Fruit fly (Drosophila melanogaster) whole organism, embryonic: ENCODE results near the gene Sld5.

ENCODE experiments used
- Ada2b ChIP-seq: fragments of 200-800 bp; sonication (Bioruptor generic); IDR thresholded peaks from 2 replicates; pipeline ENCODE4 v1.3.6; 2022; ENCODE audit warnings: missing biosample characterization, missing genetic modification characterization
- BtbVII ChIP-seq: fragments of 200-800 bp; sonication (Bioruptor generic); optimal IDR thresholded peaks from 3 replicates; lab custom pipeline; 2017; ENCODE audit warnings: missing biosample characterization, mild to moderate bottlenecking, missing genetic modification characterization
- CG10209 ChIP-seq: fragments of 200-800 bp; sonication (Bioruptor generic); optimal IDR thresholded peaks from 3 replicates; lab custom pipeline; 2017; ENCODE audit warnings: missing biosample characterization, mild to moderate bottlenecking, missing genetic modification characterization, missing genetic modification reagents
- CG10654 ChIP-seq: fragments of 200-800 bp; sonication (Bioruptor generic); optimal IDR thresholded peaks from 2 replicates; lab custom pipeline; 2016; ENCODE audit warnings: missing biosample characterization, missing genetic modification characterization
- CG11560 ChIP-seq: fragments of 200-800 bp; sonication (Bioruptor generic); IDR thresholded peaks from 3 replicates; pipeline ENCODE4 v1.3.6; 2022; ENCODE audit warnings: missing biosample characterization, missing genetic modification characterization
- CG12071 ChIP-seq: fragments of 200-800 bp; sonication (Bioruptor generic); optimal IDR thresholded peaks from 3 replicates; lab custom pipeline; 2018; ENCODE audit warnings: missing biosample characterization, mild to moderate bottlenecking, missing genetic modification characterization
- CG12219 ChIP-seq: fragments of 200-800 bp; sonication (Bioruptor generic); optimal IDR thresholded peaks from 3 replicates; lab custom pipeline; 2018; ENCODE audit warnings: missing biosample characterization, mild to moderate bottlenecking, missing genetic modification characterization
- CG16815 ChIP-seq: fragments of 200-800 bp; sonication (Bioruptor generic); optimal IDR thresholded peaks from 3 replicates; lab custom pipeline; 2017; ENCODE audit warnings: missing biosample characterization, mild to moderate bottlenecking, missing genetic modification characterization
- CG17328 ChIP-seq: fragments of 200-800 bp; sonication (Bioruptor generic); IDR thresholded peaks from 2 replicates; pipeline ENCODE4 v1.3.6; 2022; ENCODE audit warnings: missing biosample characterization, missing genetic modification characterization
- CG2875 ChIP-seq: fragments of 200-800 bp; sonication (Bioruptor generic); optimal IDR thresholded peaks from 2 replicates; lab custom pipeline; 2017; ENCODE audit warnings: missing biosample characterization, mild to moderate bottlenecking, missing genetic modification characterization, missing genetic modification reagents
- CG3065 ChIP-seq: fragments of 200-800 bp; sonication (Bioruptor generic); optimal IDR thresholded peaks from 2 replicates; lab custom pipeline; 2016; ENCODE audit warnings: missing biosample characterization, missing genetic modification characterization
- CG4854 ChIP-seq: fragments of 200-800 bp; sonication (Bioruptor generic); optimal IDR thresholded peaks from 2 replicates; lab custom pipeline; 2016; ENCODE audit warnings: missing biosample characterization, missing genetic modification characterization, inconsistent platforms
- CG5953 ChIP-seq: fragments of 200-800 bp; sonication (Bioruptor generic); IDR thresholded peaks from 2 replicates; pipeline ENCODE4 v1.3.6; 2022; ENCODE audit warnings: missing biosample characterization, missing genetic modification characterization
- CG6175 ChIP-seq: fragments of 200-800 bp; sonication (Bioruptor generic); IDR thresholded peaks from 3 replicates; pipeline ENCODE4 v1.3.6; 2022; ENCODE audit warnings: missing biosample characterization, missing genetic modification characterization
- CG6254 ChIP-seq: fragments of 200-800 bp; sonication (Bioruptor generic); optimal IDR thresholded peaks from 3 replicates; lab custom pipeline; 2017; ENCODE audit warnings: mild to moderate bottlenecking, missing biosample characterization, missing genetic modification reagents, missing genetic modification characterization
- CG6791 ChIP-seq: fragments of 200-800 bp; sonication (Bioruptor generic); IDR thresholded peaks from 3 replicates; pipeline ENCODE4 v1.3.6; 2022; ENCODE audit warnings: missing biosample characterization, missing genetic modification characterization; ENCODE audit not compliant: partially characterized antibody
- CG7357 ChIP-seq: fragments of 200-800 bp; sonication (Bioruptor generic); IDR thresholded peaks from 3 replicates; pipeline ENCODE4 v1.3.6; 2022; ENCODE audit warnings: missing biosample characterization, missing genetic modification characterization
- CG7745 ChIP-seq: fragments of 200-800 bp; sonication (Bioruptor generic); optimal IDR thresholded peaks from 2 replicates; lab custom pipeline; 2018; ENCODE audit warnings: missing biosample characterization, mild to moderate bottlenecking, missing genetic modification characterization, moderate library complexity
- CG7987 ChIP-seq: fragments of 200-800 bp; sonication (Bioruptor generic); optimal IDR thresholded peaks from 2 replicates; lab custom pipeline; 2018; ENCODE audit warnings: missing biosample characterization, mild to moderate bottlenecking, missing genetic modification characterization, moderate library complexity
- CG8089 ChIP-seq: fragments of 200-800 bp; sonication (Bioruptor generic); optimal IDR thresholded peaks from 3 replicates; lab custom pipeline; 2016; ENCODE audit warnings: missing biosample characterization, missing genetic modification characterization
- Dad ChIP-seq: fragments of 200-800 bp; sonication (Bioruptor generic); optimal IDR thresholded peaks from 3 replicates; lab custom pipeline; 2016; ENCODE audit warnings: missing biosample characterization, missing genetic modification characterization
- ERR ChIP-seq: fragments of 200-800 bp; sonication (Bioruptor generic); optimal IDR thresholded peaks from 2 replicates; lab custom pipeline; 2016; ENCODE audit warnings: missing biosample characterization, missing genetic modification characterization
- Hr51 ChIP-seq, 2 experiments: fragments of 200-800 bp; sonication (Bioruptor generic); optimal IDR thresholded peaks; 2 replicates in 1 of 2; 3 replicates in 1 of 2; lab custom pipeline; 2016 to 2018; ENCODE audit warnings: missing biosample characterization in 2 of 2, missing genetic modification characterization in 2 of 2, mild to moderate bottlenecking in 1 of 2, moderate library complexity in 1 of 2
- Kr ChIP-seq: fragments of 200-800 bp; sonication (Bioruptor generic); optimal IDR thresholded peaks from 2 replicates; lab custom pipeline; 2017; ENCODE audit warnings: missing biosample characterization, mild to moderate bottlenecking, missing genetic modification characterization
- Mad ChIP-seq: fragments of 200-800 bp; sonication (Bioruptor generic); optimal IDR thresholded peaks from 2 replicates; lab custom pipeline; 2016; ENCODE audit warnings: missing biosample characterization, missing genetic modification characterization
- Myb ChIP-seq: fragments of 200-800 bp; sonication (Bioruptor generic); optimal IDR thresholded peaks from 2 replicates; lab custom pipeline; 2016; ENCODE audit warnings: missing biosample characterization, missing genetic modification characterization
- Nf-YA ChIP-seq: fragments of 200-800 bp; sonication (Bioruptor generic); IDR thresholded peaks from 2 replicates; pipeline ENCODE4 v1.3.6; 2022; ENCODE audit warnings: missing biosample characterization, missing genetic modification characterization
- Poxn ChIP-seq: fragments of 200-800 bp; sonication (Bioruptor generic); IDR thresholded peaks from 2 replicates; pipeline ENCODE4 v1.3.6; 2022; ENCODE audit warnings: missing biosample characterization, missing genetic modification characterization
- Sin3A ChIP-seq: fragments of >200 bp; optimal IDR thresholded peaks from 2 replicates; lab custom pipeline; 2018
- Stat92E ChIP-seq, 3 experiments: fragments of >200 bp in 2 of 3; fragments of 200-800 bp in 1 of 3; sonication (Bioruptor generic) in 1 of 3; optimal IDR thresholded peaks; 2 replicates each; lab custom pipeline; 2017 to 2019; ENCODE audit warnings: missing biosample characterization in 3 of 3, missing genetic modification characterization in 3 of 3, mild to moderate bottlenecking in 1 of 3, moderate library complexity in 1 of 3
- Taf1 ChIP-seq: fragments of 200-800 bp; sonication (Bioruptor generic); IDR thresholded peaks from 2 replicates; pipeline ENCODE4 v1.3.6; 2022; ENCODE audit warnings: missing biosample characterization, missing genetic modification characterization
- YL-1 ChIP-seq: fragments of 200-800 bp; sonication (Bioruptor generic); optimal IDR thresholded peaks from 3 replicates; lab custom pipeline; 2017; ENCODE audit warnings: missing biosample characterization, mild to moderate bottlenecking, missing genetic modification characterization
- aop ChIP-seq: fragments of 200-800 bp; sonication (Bioruptor generic); IDR thresholded peaks from 2 replicates; pipeline ENCODE4 v1.3.6; 2022; ENCODE audit warnings: missing biosample characterization, missing genetic modification characterization
- btn ChIP-seq: fragments of 200-800 bp; sonication (Bioruptor generic); optimal IDR thresholded peaks from 2 replicates; lab custom pipeline; 2016; ENCODE audit warnings: missing biosample characterization, missing genetic modification characterization
- chinmo ChIP-seq: fragments of 200-800 bp; sonication (Bioruptor generic); IDR thresholded peaks from 4 replicates; pipeline ENCODE4 v1.3.6; 2022; ENCODE audit warnings: missing biosample characterization, missing genetic modification characterization; ENCODE audit not compliant: partially characterized antibody
- corto ChIP-seq: fragments of 200-800 bp; sonication (Bioruptor generic); optimal IDR thresholded peaks from 2 replicates; lab custom pipeline; 2016; ENCODE audit warnings: missing biosample characterization, mild to moderate bottlenecking, missing genetic modification characterization, moderate library complexity
- dan ChIP-seq: fragments of 200-800 bp; sonication (Bioruptor generic); IDR thresholded peaks from 2 replicates; pipeline ENCODE4 v1.3.6; 2022; ENCODE audit warnings: missing biosample characterization, missing genetic modification characterization
- eyg ChIP-seq: fragments of 200-800 bp; sonication (Bioruptor generic); optimal IDR thresholded peaks from 3 replicates; lab custom pipeline; 2016; ENCODE audit warnings: missing biosample characterization, missing genetic modification characterization
- fd102C ChIP-seq: fragments of 200-800 bp; sonication (Bioruptor generic); optimal IDR thresholded peaks from 2 replicates; lab custom pipeline; 2018; ENCODE audit warnings: missing biosample characterization, mild to moderate bottlenecking, missing genetic modification characterization, moderate library complexity
- gt ChIP-seq: fragments of 200-800 bp; sonication (Bioruptor generic); IDR thresholded peaks from 2 replicates; pipeline ENCODE4 v1.3.6; 2022; ENCODE audit warnings: missing biosample characterization, missing genetic modification characterization
- inv ChIP-seq: fragments of 200-800 bp; sonication (Bioruptor generic); IDR thresholded peaks from 2 replicates; pipeline ENCODE4 v1.3.6; 2022; ENCODE audit warnings: missing biosample characterization, missing genetic modification characterization; ENCODE audit not compliant: partially characterized antibody
- jigr1 ChIP-seq: fragments of 200-800 bp; sonication (Bioruptor generic); IDR thresholded peaks from 3 replicates; pipeline ENCODE4 v1.3.6; 2022; ENCODE audit warnings: missing biosample characterization, missing genetic modification characterization
- klu ChIP-seq: fragments of 200-800 bp; sonication (Bioruptor generic); IDR thresholded peaks from 2 replicates; pipeline ENCODE4 v1.3.6; 2022; ENCODE audit warnings: missing biosample characterization, missing genetic modification characterization
- mam ChIP-seq: fragments of 200-800 bp; sonication (Bioruptor generic); optimal IDR thresholded peaks from 3 replicates; lab custom pipeline; 2016; ENCODE audit warnings: missing biosample characterization, missing genetic modification characterization
- nau ChIP-seq: fragments of 200-800 bp; sonication (Bioruptor generic); optimal IDR thresholded peaks from 3 replicates; lab custom pipeline; 2017; ENCODE audit warnings: missing biosample characterization, mild to moderate bottlenecking, missing genetic modification characterization, missing genetic modification reagents
- nerfin-1 ChIP-seq: fragments of 200-800 bp; sonication (Bioruptor generic); optimal IDR thresholded peaks from 3 replicates; lab custom pipeline; 2019; ENCODE audit warnings: missing biosample characterization, mild to moderate bottlenecking, missing genetic modification characterization, moderate library complexity
- prd ChIP-seq, 3 experiments: fragments of >200 bp in 2 of 3; fragments of 200-800 bp in 1 of 3; sonication (Bioruptor generic) in 1 of 3; optimal IDR thresholded peaks in 2 of 3; IDR thresholded peaks in 1 of 3; 2 replicates in 2 of 3; 3 replicates in 1 of 3; pipeline versions ENCODE4 v1.3.6 to Lab custom; 2017 to 2022; ENCODE audit warnings: missing biosample characterization in 1 of 3, missing genetic modification characterization in 1 of 3
- sc ChIP-seq, 3 experiments: fragments of >200 bp in 2 of 3; fragments of 200-800 bp in 1 of 3; sonication (Bioruptor generic) in 1 of 3; optimal IDR thresholded peaks; 2 replicates in 2 of 3; 3 replicates in 1 of 3; lab custom pipeline; 2017; ENCODE audit warnings: mild to moderate bottlenecking in 1 of 3, missing biosample characterization in 1 of 3, missing genetic modification characterization in 1 of 3, missing genetic modification reagents in 1 of 3
- wdn ChIP-seq: fragments of 200-800 bp; sonication (Bioruptor generic); IDR thresholded peaks from 2 replicates; pipeline ENCODE4 v1.3.6; 2022; ENCODE audit warnings: missing biosample characterization, missing genetic modification characterization

The Sld5 gene

dm6 chr3R:26081380-26081991, 25.1 kb upstream of the Sld5 start (continued):
- TF ChIP-seq jigr1 (GFP tag; lab: Robert Waterston, UW): no peak
- TF ChIP-seq CG12071 (GFP tag; lab: Kevin White, UChicago): no peak
- TF ChIP-seq btn: no peak
- TF ChIP-seq klu (GFP tag; lab: Robert Waterston, UW): no peak
- peak; percentile 24 for TF ChIP-seq CG10209 (GFP tag; lab: Kevin White, UChicago)
- TF ChIP-seq Stat92E (GFP tag; optimal IDR thresholded peaks at IDR 0.05; lab: Kevin White, UChicago): no peak
- no peak for TF ChIP-seq aop (GFP tag; lab: Robert Waterston, UW)
- peak; percentile 19 for TF ChIP-seq CG2875 (GFP tag; lab: Kevin White, UChicago)
- 0 out of 3 replicates have a peak, but pooled peaks have one; percentile 39 for TF ChIP-seq CG11560 (tag; lab: Robert Waterston, UW)
- no peak for TF ChIP-seq Sin3A (lab: Kevin White, UChicago)
- no peak for TF ChIP-seq eyg
- TF ChIP-seq CG3065 (GFP tag; lab: Kevin White, UChicago): no peak
- no peak for TF ChIP-seq inv (GFP tag; lab: Robert Waterston, UW)
- TF ChIP-seq nerfin-1 (tag; lab: Kevin White, UChicago): no peak
- TF ChIP-seq nau (GFP tag; lab: Kevin White, UChicago): no peak
- TF ChIP-seq Myb: no peak
- peak; percentile 39; the same call in 1 of the 2 replicates for TF ChIP-seq Ada2b (GFP tag; lab: Robert Waterston, UW)
- TF ChIP-seq ERR (GFP tag; lab: Kevin White, UChicago): no peak
- TF ChIP-seq CG7987 (GFP tag; lab: Kevin White, UChicago): no peak
- peak; percentile 60; the same call in 1 of the 2 replicates for TF ChIP-seq CG17328 (GFP tag; lab: Robert Waterston, UW)
- no peak for TF ChIP-seq sc (optimal IDR thresholded peaks at IDR 0.05; lab: Kevin White, UChicago)
- peak; percentile 49 for TF ChIP-seq sc (GFP tag; optimal IDR thresholded peaks at IDR 0.05; lab: Kevin White, UChicago)
- TF ChIP-seq Nf-YA: no peak
- TF ChIP-seq CG12219 (GFP tag; lab: Kevin White, UChicago): peak; percentile 28
- TF ChIP-seq BtbVII (GFP tag; lab: Kevin White, UChicago): no peak
- no peak for TF ChIP-seq CG5953 (GFP tag; lab: Robert Waterston, UW)
- no peak for TF ChIP-seq CG8089
- TF ChIP-seq YL-1 (GFP tag; lab: Kevin White, UChicago): no peak
- peak in 1 of 2 experiments; percentile 53 for TF ChIP-seq Hr51 (GFP tag; optimal IDR thresholded peaks at IDR 0.05; lab: Kevin White, UChicago)
- no peak for TF ChIP-seq corto (GFP tag; lab: Kevin White, UChicago)
- TF ChIP-seq CG6175 (GFP tag; lab: Robert Waterston, UW): no peak
- no peak for TF ChIP-seq mam (GFP tag; lab: Kevin White, UChicago)
- TF ChIP-seq prd (optimal IDR thresholded peaks at IDR 0.05; lab: Kevin White, UChicago): no peak
- peak; percentile 67; the same call in 2 of the 3 replicates for TF ChIP-seq prd (GFP tag; IDR thresholded peaks at IDR 0.05; lab: Robert Waterston, UW)
- TF ChIP-seq Mad (GFP tag; lab: Kevin White, UChicago): no peak
- TF ChIP-seq dan (GFP tag; lab: Robert Waterston, UW): no peak
- TF ChIP-seq chinmo (GFP tag; lab: Robert Waterston, UW): no peak
- no peak for TF ChIP-seq CG7357 (GFP tag; lab: Robert Waterston, UW)
- TF ChIP-seq wdn: no peak
- TF ChIP-seq gt (GFP tag; lab: Robert Waterston, UW): no peak
- no peak for TF ChIP-seq CG7745 (tag; lab: Kevin White, UChicago)
- no peak for TF ChIP-seq Kr (GFP tag; lab: Kevin White, UChicago)
- peak; percentile 20 for TF ChIP-seq CG10654 (GFP tag; lab: Kevin White, UChicago)
- TF ChIP-seq CG6254 (GFP tag; lab: Kevin White, UChicago): peak; percentile 73
- TF ChIP-seq fd102C (GFP tag; lab: Kevin White, UChicago): no peak
- TF ChIP-seq CG16815: peak; percentile 45
- no peak for TF ChIP-seq Dad (GFP tag; lab: Kevin White, UChicago)
- TF ChIP-seq CG4854 (GFP tag; lab: Kevin White, UChicago): no peak
- no peak for TF ChIP-seq CG6791
- TF ChIP-seq Poxn (GFP tag; lab: Robert Waterston, UW): no peak
- TF ChIP-seq Taf1 (GFP tag; lab: Robert Waterston, UW): no peak
